Fruit fly (Drosophila melanogaster) whole organism, embryonic: ENCODE measurements around the gene CG4270.

Experiments
- Adf1 ChIP-seq: fragments of 200-800 bp; sonication (Bioruptor generic); IDR thresholded peaks from 2 replicates; pipeline ENCODE4 v1.3.6; 2022; ENCODE audit warnings: missing biosample characterization, missing genetic modification characterization
- Antp ChIP-seq: fragments of 200-800 bp; sonication (Bioruptor generic); optimal IDR thresholded peaks from 3 replicates; lab custom pipeline; 2016; ENCODE audit warnings: missing biosample characterization, missing genetic modification characterization
- Atf-2 ChIP-seq: fragments of 200-800 bp; sonication (Bioruptor generic); optimal IDR thresholded peaks from 2 replicates; lab custom pipeline; 2016; ENCODE audit warnings: missing biosample characterization, missing genetic modification characterization
- Awh ChIP-seq: fragments of 200-800 bp; sonication (Bioruptor generic); IDR thresholded peaks from 2 replicates; pipeline ENCODE4, ENCODE4 v1.3.6; 2022; ENCODE audit warnings: missing biosample characterization, missing genetic modification characterization
- CG11247 ChIP-seq: fragments of 200-800 bp; sonication (Bioruptor generic); IDR thresholded peaks from 2 replicates; pipeline ENCODE4 v1.3.6; 2022; ENCODE audit warnings: missing biosample characterization, missing genetic modification characterization
- CG11504 ChIP-seq: fragments of 200-800 bp; sonication (Bioruptor generic); optimal IDR thresholded peaks from 3 replicates; lab custom pipeline; 2019; ENCODE audit warnings: missing biosample characterization, mild to moderate bottlenecking, missing genetic modification characterization, moderate library complexity
- CG12071 ChIP-seq: fragments of 200-800 bp; sonication (Bioruptor generic); optimal IDR thresholded peaks from 3 replicates; lab custom pipeline; 2018; ENCODE audit warnings: missing biosample characterization, mild to moderate bottlenecking, missing genetic modification characterization
- CG17912 ChIP-seq: fragments of 200-800 bp; sonication (Bioruptor generic); optimal IDR thresholded peaks from 2 replicates; lab custom pipeline; 2018; ENCODE audit warnings: missing biosample characterization, mild to moderate bottlenecking, missing genetic modification characterization
- CG30020 ChIP-seq: fragments of 200-800 bp; optimal IDR thresholded peaks from 2 replicates; lab custom pipeline; 2019; ENCODE audit warnings: missing biosample characterization, mild to moderate bottlenecking, missing genetic modification characterization, moderate library complexity
- CG30431 ChIP-seq: fragments of 200-800 bp; sonication (Bioruptor generic); optimal IDR thresholded peaks from 2 replicates; lab custom pipeline; 2017; ENCODE audit warnings: missing biosample characterization, missing genetic modification characterization
- CG32772 ChIP-seq: fragments of 200-800 bp; sonication (Bioruptor generic); IDR thresholded peaks from 2 replicates; pipeline ENCODE4 v1.3.6; 2022; ENCODE audit warnings: missing biosample characterization, missing genetic modification characterization
- CG33557 ChIP-seq: fragments of 200-800 bp; sonication (Bioruptor generic); optimal IDR thresholded peaks from 2 replicates; lab custom pipeline; 2019; ENCODE audit warnings: missing biosample characterization, mild to moderate bottlenecking, missing genetic modification characterization, moderate library complexity
- CG3407 ChIP-seq: fragments of 200-800 bp; sonication (Bioruptor generic); optimal IDR thresholded peaks from 2 replicates; lab custom pipeline; 2018; ENCODE audit warnings: missing biosample characterization, mild to moderate bottlenecking, missing genetic modification characterization
- CG3726 ChIP-seq: fragments of 200-800 bp; sonication (Bioruptor generic); IDR thresholded peaks from 3 replicates; pipeline ENCODE4, ENCODE4 v1.3.6; 2022; ENCODE audit warnings: missing biosample characterization, missing genetic modification characterization
- CG4360 ChIP-seq: fragments of 200-800 bp; sonication (Bioruptor generic); IDR thresholded peaks from 2 replicates; pipeline ENCODE4 v1.3.6; 2022; ENCODE audit warnings: missing biosample characterization, missing genetic modification characterization
- CG8290 ChIP-seq, 3 experiments: fragments of 200-800 bp; sonication (Bioruptor generic); optimal IDR thresholded peaks; 2 replicates each; lab custom pipeline; 2016 to 2019; ENCODE audit warnings: missing biosample characterization in 3 of 3, missing genetic modification characterization in 3 of 3, mild to moderate bottlenecking in 2 of 3, moderate library complexity in 1 of 3
- CG8359 ChIP-seq: fragments of 200-800 bp; sonication (Bioruptor generic); optimal IDR thresholded peaks from 2 replicates; lab custom pipeline; 2017; ENCODE audit warnings: missing biosample characterization, mild to moderate bottlenecking, missing genetic modification characterization, borderline replicate concordance
- Dll ChIP-seq: fragments of 200-800 bp; sonication (Bioruptor generic); IDR thresholded peaks from 4 replicates; pipeline ENCODE4 v1.3.6; 2022; ENCODE audit warnings: missing biosample characterization, missing genetic modification characterization; ENCODE audit not compliant: partially characterized antibody
- Hmr ChIP-seq: fragments of 200-800 bp; sonication (Bioruptor generic); optimal IDR thresholded peaks from 3 replicates; lab custom pipeline; 2017; ENCODE audit warnings: mild to moderate bottlenecking, missing biosample characterization, missing genetic modification reagents, missing genetic modification characterization
- Hr39 ChIP-seq: fragments of >200 bp; optimal IDR thresholded peaks from 2 replicates; lab custom pipeline; 2017
- Med ChIP-seq: fragments of 200-800 bp; sonication (Bioruptor generic); peaks from one replicate; lab custom pipeline; 2016; ENCODE audit warnings: missing biosample characterization, missing genetic modification characterization, mild to moderate bottlenecking, inconsistent platforms, moderate library complexity
- Nf-YA ChIP-seq: fragments of 200-800 bp; sonication (Bioruptor generic); IDR thresholded peaks from 2 replicates; pipeline ENCODE4 v1.3.6; 2022; ENCODE audit warnings: missing biosample characterization, missing genetic modification characterization
- Rx ChIP-seq: fragments of 200-800 bp; sonication (Bioruptor generic); IDR thresholded peaks from 2 replicates; pipeline ENCODE4 v1.3.6; 2022; ENCODE audit warnings: missing biosample characterization, missing genetic modification characterization
- al ChIP-seq: fragments of 200-800 bp; sonication (Bioruptor generic); IDR thresholded peaks from 2 replicates; pipeline ENCODE4 v1.3.6; 2022; ENCODE audit warnings: missing biosample characterization, missing genetic modification characterization
- aop ChIP-seq: fragments of 200-800 bp; sonication (Bioruptor generic); IDR thresholded peaks from 2 replicates; pipeline ENCODE4 v1.3.6; 2022; ENCODE audit warnings: missing biosample characterization, missing genetic modification characterization
- ara ChIP-seq: fragments of 200-800 bp; sonication (Bioruptor generic); IDR thresholded peaks from 2 replicates; pipeline ENCODE4 v1.3.6; 2022; ENCODE audit warnings: missing biosample characterization, missing genetic modification characterization
- bigmax ChIP-seq: fragments of 200-800 bp; sonication (Bioruptor generic); optimal IDR thresholded peaks from 2 replicates; lab custom pipeline; 2018; ENCODE audit warnings: missing biosample characterization, mild to moderate bottlenecking, missing genetic modification characterization
- chif ChIP-seq, 2 experiments: fragments of 200-800 bp; sonication (Bioruptor generic); optimal IDR thresholded peaks; 3 replicates each; lab custom pipeline; 2016; ENCODE audit warnings: missing biosample characterization in 2 of 2, missing genetic modification characterization in 2 of 2
- chinmo ChIP-seq: fragments of 200-800 bp; sonication (Bioruptor generic); IDR thresholded peaks from 4 replicates; pipeline ENCODE4 v1.3.6; 2022; ENCODE audit warnings: missing biosample characterization, missing genetic modification characterization; ENCODE audit not compliant: partially characterized antibody
- crol ChIP-seq: fragments of 200-800 bp; sonication (Bioruptor generic); IDR thresholded peaks from 2 replicates; pipeline ENCODE4 v1.3.6; 2022; ENCODE audit warnings: missing biosample characterization, missing genetic modification characterization
- fd102C ChIP-seq: fragments of 200-800 bp; sonication (Bioruptor generic); optimal IDR thresholded peaks from 2 replicates; lab custom pipeline; 2018; ENCODE audit warnings: missing biosample characterization, mild to moderate bottlenecking, missing genetic modification characterization, moderate library complexity
- gcm ChIP-seq: fragments of 200-800 bp; sonication (Bioruptor generic); optimal IDR thresholded peaks from 2 replicates; lab custom pipeline; 2019; ENCODE audit warnings: missing biosample characterization, mild to moderate bottlenecking, missing genetic modification characterization, moderate library complexity
- gt ChIP-seq: fragments of 200-800 bp; sonication (Bioruptor generic); IDR thresholded peaks from 2 replicates; pipeline ENCODE4 v1.3.6; 2022; ENCODE audit warnings: missing biosample characterization, missing genetic modification characterization
- hbn ChIP-seq: fragments of 200-800 bp; sonication (Bioruptor generic); IDR thresholded peaks from 2 replicates; pipeline ENCODE4 v1.3.6; 2022; ENCODE audit warnings: missing biosample characterization, missing genetic modification characterization; ENCODE audit not compliant: partially characterized antibody
- her ChIP-seq: fragments of 200-800 bp; sonication (Bioruptor generic); optimal IDR thresholded peaks from 2 replicates; lab custom pipeline; 2016; ENCODE audit warnings: missing biosample characterization, missing genetic modification characterization
- hkb ChIP-seq, 2 experiments: fragments of 200-800 bp in 1 of 2; fragments of >200 bp in 1 of 2; sonication (Bioruptor generic) in 1 of 2; IDR thresholded peaks in 1 of 2; optimal IDR thresholded peaks in 1 of 2; 2 replicates each; pipeline versions ENCODE4 v1.3.6 to Lab custom; 2017 to 2022; ENCODE audit warnings: missing biosample characterization in 1 of 2, missing genetic modification characterization in 1 of 2
- insv ChIP-seq, 2 experiments: fragments of 200-800 bp; sonication (Bioruptor generic); optimal IDR thresholded peaks; 3 replicates each; lab custom pipeline; 2016 to 2018; ENCODE audit warnings: missing biosample characterization in 2 of 2, missing genetic modification characterization in 2 of 2
- jumu ChIP-seq: fragments of 200-800 bp; sonication (Bioruptor generic); optimal IDR thresholded peaks from 3 replicates; lab custom pipeline; 2016; ENCODE audit warnings: missing biosample characterization, missing genetic modification characterization
- lilli ChIP-seq: fragments of 200-800 bp; sonication (Bioruptor generic); optimal IDR thresholded peaks from 3 replicates; lab custom pipeline; 2016; ENCODE audit warnings: missing biosample characterization, missing genetic modification characterization
- nmo ChIP-seq: fragments of 200-800 bp; sonication (Bioruptor generic); optimal IDR thresholded peaks from 2 replicates; lab custom pipeline; 2018; ENCODE audit warnings: missing biosample characterization, mild to moderate bottlenecking, missing genetic modification characterization, moderate library complexity
- nom ChIP-seq: fragments of 200-800 bp; sonication (Bioruptor generic); optimal IDR thresholded peaks from 2 replicates; lab custom pipeline; 2017; ENCODE audit warnings: missing biosample characterization, missing genetic modification characterization, mild to moderate bottlenecking, moderate library complexity, missing genetic modification reagents
- p53 ChIP-seq: fragments of 200-800 bp; sonication (Bioruptor generic); optimal IDR thresholded peaks from 2 replicates; lab custom pipeline; 2016; ENCODE audit warnings: missing biosample characterization, missing genetic modification characterization
- pan ChIP-seq, 4 experiments: fragments of >200 bp in 3 of 4; fragments of 200-800 bp in 1 of 4; sonication (Bioruptor generic) in 1 of 4; optimal IDR thresholded peaks in 3 of 4; IDR thresholded peaks in 1 of 4; 2 replicates each; pipeline versions ENCODE4 v1.3.6 to Lab custom; 2017 to 2022; ENCODE audit warnings: missing biosample characterization in 2 of 4, missing genetic modification characterization in 2 of 4, mixed read lengths in 1 of 4
- pfk ChIP-seq: fragments of 200-800 bp; sonication (Bioruptor generic); optimal IDR thresholded peaks from 2 replicates; lab custom pipeline; 2018; ENCODE audit warnings: missing biosample characterization, mild to moderate bottlenecking, missing genetic modification characterization, moderate library complexity
- pita ChIP-seq: fragments of 200-800 bp; sonication (Bioruptor generic); optimal IDR thresholded peaks from 2 replicates; lab custom pipeline; 2017; ENCODE audit warnings: missing biosample characterization, mild to moderate bottlenecking, missing genetic modification characterization
- ro ChIP-seq: fragments of 200-800 bp; sonication (Bioruptor generic); IDR thresholded peaks from 2 replicates; pipeline ENCODE4 v1.3.6; 2022; ENCODE audit warnings: missing biosample characterization, missing genetic modification characterization
- slbo ChIP-seq: fragments of 200-800 bp; sonication (Bioruptor generic); IDR thresholded peaks from 2 replicates; pipeline ENCODE4 v1.3.6; 2022; ENCODE audit warnings: missing biosample characterization, missing genetic modification characterization
- sna ChIP-seq: fragments of 200-800 bp; sonication (Bioruptor generic); IDR thresholded peaks from 2 replicates; pipeline ENCODE4 v1.3.6; 2022; ENCODE audit warnings: missing biosample characterization, missing genetic modification characterization; ENCODE audit not compliant: partially characterized antibody
- tll ChIP-seq, 2 experiments: fragments of 200-800 bp in 1 of 2; fragments of >200 bp in 1 of 2; sonication (Bioruptor generic) in 1 of 2; optimal IDR thresholded peaks; 2 replicates each; lab custom pipeline; 2017 to 2019; ENCODE audit warnings: missing biosample characterization in 2 of 2, missing genetic modification characterization in 2 of 2, mild to moderate bottlenecking in 1 of 2, moderate library complexity in 1 of 2
- toy ChIP-seq: fragments of 200-800 bp; sonication (Bioruptor generic); IDR thresholded peaks from 2 replicates; pipeline ENCODE4 v1.3.6; 2022; ENCODE audit warnings: missing biosample characterization, missing genetic modification characterization

The CG4270 gene

DNA sequence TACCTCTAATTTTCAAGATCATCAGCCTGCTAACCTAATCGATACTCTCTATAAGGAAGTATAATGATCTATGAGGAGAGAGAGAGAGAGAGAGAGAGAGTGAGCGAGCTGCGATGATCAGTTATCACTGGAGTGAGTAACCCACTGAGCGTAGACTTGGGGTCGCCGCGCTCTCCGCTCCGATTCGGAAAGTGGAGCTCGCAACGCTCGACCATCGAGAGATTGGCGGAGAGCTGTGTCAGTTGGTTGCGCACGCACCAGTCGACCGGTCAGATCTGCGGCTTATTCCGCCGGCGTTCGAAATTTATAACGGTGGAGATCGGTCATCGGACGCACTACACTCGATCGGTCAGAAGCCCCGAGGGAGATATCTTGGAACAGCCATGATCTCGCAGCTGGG, 21.1 kb upstream of the CG4270 start, which contains the start of gene CG4267 (continued):
- TF ChIP-seq al (GFP tag; lab: Robert Waterston, UW) (no peak), gt (GFP tag; lab: Robert Waterston, UW) (no peak), CG11247 (GFP tag; lab: Robert Waterston, UW) (peak; percentile 6; the same call in 1 of the 2 replicates), chif (GFP tag; optimal IDR thresholded peaks at IDR 0.05; lab: Kevin White, UChicago) (no peak), pita (GFP tag; lab: Kevin White, UChicago) (no peak), sna (GFP tag; lab: Robert Waterston, UW) (peak; percentile 50; the same call in 1 of the 2 replicates), CG12071 (GFP tag; lab: Kevin White, UChicago) (no peak), CG33557 (GFP tag; lab: Kevin White, UChicago) (no peak), gcm (GFP tag; lab: Kevin White, UChicago) (no peak), ro (GFP tag; lab: Robert Waterston, UW) (no peak), jumu (GFP tag; lab: Kevin White, UChicago) (no peak), CG32772 (no peak), CG3726 (GFP tag; lab: Robert Waterston, UW) (no peak), slbo (0 out of 2 replicates have a peak, but pooled peaks have one; percentile 24), Antp (GFP tag; lab: Kevin White, UChicago) (no peak), bigmax (GFP tag; lab: Kevin White, UChicago) (no peak), pan (optimal IDR thresholded peaks at IDR 0.05; lab: Kevin White, UChicago) (no peak), pan (GFP tag; optimal IDR thresholded peaks at IDR 0.05 in 1 of 2, IDR thresholded peaks at IDR 0.05 in 1 of 2) (peak in 1 of 2 experiments; percentile 10), CG8290 (GFP tag; optimal IDR thresholded peaks at IDR 0.05; lab: Kevin White, UChicago) (no peak), CG8290 (tag; optimal IDR thresholded peaks at IDR 0.05; lab: Kevin White, UChicago) (no peak), hbn (GFP tag; lab: Robert Waterston, UW) (peak; percentile 50), CG11504 (tag; lab: Kevin White, UChicago) (no peak), crol (GFP tag; lab: Robert Waterston, UW) (no peak), Med (GFP tag; lab: Kevin White, UChicago) (peak; percentile 80), nmo (GFP tag; lab: Kevin White, UChicago) (no peak), Rx (GFP tag; lab: Robert Waterston, UW) (no peak), pfk (no peak), her (no peak), insv (GFP tag; optimal IDR thresholded peaks at IDR 0.05; lab: Kevin White, UChicago) (no peak), Atf-2 (GFP tag; lab: Kevin White, UChicago) (no peak), CG30020 (no peak), fd102C (GFP tag; lab: Kevin White, UChicago) (no peak), CG4360 (no peak), Awh (GFP tag; lab: Robert Waterston, UW) (no peak), CG8359 (GFP tag; lab: Kevin White, UChicago) (no peak), nom (GFP tag; lab: Kevin White, UChicago) (no peak), Nf-YA (GFP tag; lab: Robert Waterston, UW) (no peak), Adf1 (GFP tag; lab: Robert Waterston, UW) (no peak), CG30431 (GFP tag; lab: Kevin White, UChicago) (no peak), ara (GFP tag; lab: Robert Waterston, UW) (no peak), p53 (GFP tag; lab: Kevin White, UChicago) (no peak), lilli (GFP tag; lab: Kevin White, UChicago) (no peak), Dll (peak; percentile 63), aop (no peak), Hmr (no peak), toy (GFP tag; lab: Robert Waterston, UW) (no peak), tll (GFP tag; optimal IDR thresholded peaks at IDR 0.05; lab: Kevin White, UChicago) (no peak), chinmo (peak; percentile 90; the same call in 3 of the 4 replicates), CG3407 (no peak), hkb (optimal IDR thresholded peaks at IDR 0.05; lab: Kevin White, UChicago) (no peak), hkb (GFP tag; IDR thresholded peaks at IDR 0.05; lab: Robert Waterston, UW) (0 out of 2 replicates have a peak, but pooled peaks have one; percentile 31), CG17912 (no peak), Hr39 (lab: Kevin White, UChicago) (no peak)
